Worm (Caenorhabditis elegans) whole organism, mixed stage, embryonic: ENCODE measurements around the gene T01G6.10.

Source experiments
- ceh-39 ChIP-seq: fragments of 150-350 bp; optimal IDR thresholded peaks from 2 replicates; lab custom pipeline; 2014; ENCODE audit warnings: missing biosample characterization, missing genetic modification characterization
- lsy-2 ChIP-seq: fragments of 150-350 bp; optimal IDR thresholded peaks from 2 replicates; lab custom pipeline; 2014; ENCODE audit warnings: missing biosample characterization, missing genetic modification characterization
- nhr-237 ChIP-seq: fragments of 150-350 bp; optimal IDR thresholded peaks from 2 replicates; lab custom pipeline; 2014; ENCODE audit warnings: missing biosample characterization, missing genetic modification characterization
- sptf-1 ChIP-seq: sonication (generic microtip); optimal IDR thresholded peaks from 2 replicates; lab custom pipeline; 2017; ENCODE audit warnings: mild to moderate bottlenecking, missing genetic modification characterization, moderate library complexity, missing compliant biosample characterization
- unc-39 ChIP-seq: fragments of 150-350 bp; optimal IDR thresholded peaks from 2 replicates; lab custom pipeline; 2014; ENCODE audit warnings: missing biosample characterization, missing genetic modification characterization

ce11 chrV:464800-465199 lies 38.2 kb downstream of the T01G6.10 start, which contains the start of gene nhr-201:
- TF ChIP-seq unc-39 (tag; lab: Kevin White, UChicago) (no peak), ceh-39 (tag; lab: Kevin White, UChicago) (no peak), sptf-1 (tag; lab: Kevin White, UChicago) (no peak), nhr-237 (tag; lab: Kevin White, UChicago) (no peak), lsy-2 (tag; lab: Kevin White, UChicago) (no peak)
